Worm (Caenorhabditis elegans) whole organism, L1 larva: ENCODE measurements around the gene zhp-4.

Experiments
- Y116A8C.19 ChIP-seq: sonication (generic microtip); optimal IDR thresholded peaks from 2 replicates; lab custom pipeline; 2016; ENCODE audit warnings: missing compliant biosample characterization, missing genetic modification characterization, borderline replicate concordance
- aha-1 ChIP-seq: fragments of 150-350 bp; optimal IDR thresholded peaks from 2 replicates; lab custom pipeline; 2014; ENCODE audit warnings: missing biosample characterization, missing genetic modification characterization
- alr-1 ChIP-seq: fragments of 200-800 bp; sonication (Bioruptor generic); optimal IDR thresholded peaks from 2 replicates; lab custom pipeline; 2018; ENCODE audit warnings: borderline replicate concordance, mild to moderate bottlenecking, missing genetic modification characterization, missing compliant biosample characterization
- ama-1 ChIP-seq: fragments of 150-350 bp; optimal IDR thresholded peaks from 2 replicates; lab custom pipeline; 2014
- dpl-1 ChIP-seq, 3 experiments: fragments of 150-350 bp in 2 of 3; sonication (generic microtip) in 1 of 3; optimal IDR thresholded peaks; 2 replicates each; lab custom pipeline; 2014 to 2017; ENCODE audit warnings: missing biosample characterization in 3 of 3, missing genetic modification characterization in 3 of 3, missing genetic modification reagents in 3 of 3
- elt-3 ChIP-seq, 6 experiments: fragments of 150-350 bp in 1 of 6; sonication (generic microtip); optimal IDR thresholded peaks; 2 replicates each; lab custom pipeline; 2017 to 2018; ENCODE audit warnings: missing biosample characterization in 6 of 6, missing genetic modification characterization in 6 of 6, inconsistent platforms in 1 of 6
- fkh-10 ChIP-seq: sonication (generic microtip); optimal IDR thresholded peaks from 2 replicates; lab custom pipeline; 2017; ENCODE audit warnings: missing biosample characterization, missing genetic modification reagents, missing genetic modification characterization
- hlh-4 ChIP-seq: sonication (generic microtip); optimal IDR thresholded peaks from 2 replicates; lab custom pipeline; 2016; ENCODE audit warnings: mild to moderate bottlenecking, missing genetic modification characterization, missing compliant biosample characterization
- isw-1 ChIP-seq: fragments of 200-800 bp; sonication (Bioruptor generic); IDR thresholded peaks from 2 replicates; pipeline ENCODE4 v1.3.6; 2022; ENCODE audit warnings: missing genetic modification characterization, missing compliant biosample characterization
- pag-3 ChIP-seq: sonication (generic microtip); optimal IDR thresholded peaks from 2 replicates; lab custom pipeline; 2017; ENCODE audit warnings: missing genetic modification characterization, mild to moderate bottlenecking, missing compliant biosample characterization, antibody characterized with exemption, borderline replicate concordance; ENCODE audit not compliant: insufficient read depth
- swsn-7 ChIP-seq: sonication (generic microtip); optimal IDR thresholded peaks from 2 replicates; lab custom pipeline; 2016; ENCODE audit warnings: missing genetic modification characterization, missing compliant biosample characterization
- unc-62 ChIP-seq: fragments of 150-350 bp; optimal IDR thresholded peaks from 2 replicates; lab custom pipeline; 2014; ENCODE audit warnings: missing biosample characterization, missing genetic modification reagents, missing genetic modification characterization
- zip-4 ChIP-seq: fragments of 200-800 bp; sonication (Bioruptor generic); optimal IDR thresholded peaks from 2 replicates; lab custom pipeline; 2018; ENCODE audit warnings: mild to moderate bottlenecking, missing genetic modification characterization, moderate library complexity, missing compliant biosample characterization

- no peak for TF ChIP-seq zip-4 (GFP tag; lab: Kevin White, UChicago)
- TF ChIP-seq pag-3 (tag; lab: Kevin White, UChicago) = no peak
- no peak for TF ChIP-seq swsn-7
- TF ChIP-seq elt-3 (tag; optimal IDR thresholded peaks at IDR 0.05; lab: Kevin White, UChicago) = no peak
- no peak for TF ChIP-seq ama-1 (lab: Kevin White, UChicago)
- TF ChIP-seq unc-62 (GFP tag; lab: Kevin White, UChicago) = no peak
- TF ChIP-seq aha-1 = no peak
- TF ChIP-seq hlh-4 (tag; lab: Kevin White, UChicago) = no peak
- TF ChIP-seq isw-1 (GFP tag; lab: Robert Waterston, UW) = no peak
- TF ChIP-seq dpl-1 (GFP tag; optimal IDR thresholded peaks at IDR 0.05; lab: Kevin White, UChicago) = no peak
- TF ChIP-seq alr-1 (tag; lab: Kevin White, UChicago) = no peak
- TF ChIP-seq Y116A8C.19 (tag; lab: Kevin White, UChicago) = no peak
- TF ChIP-seq fkh-10 (GFP tag; lab: Kevin White, UChicago) = no peak
Measured at ce11 chrV:19053281-19053680, 48.3 kb downstream of the zhp-4 start.
